Worm (Caenorhabditis elegans) whole organism, L2 larva: ENCODE measurements around the gene ZK673.5.

Source experiments
- C34F6.9 ChIP-seq: fragments of 150-350 bp; optimal IDR thresholded peaks from 2 replicates; lab custom pipeline; 2014; ENCODE audit warnings: missing biosample characterization, missing genetic modification characterization
- F13H6.1 ChIP-seq: sonication (generic microtip); optimal IDR thresholded peaks from 2 replicates; lab custom pipeline; 2016; ENCODE audit warnings: missing genetic modification characterization, missing compliant biosample characterization
- R02D3.7 ChIP-seq: fragments of 150-350 bp; optimal IDR thresholded peaks from 2 replicates; lab custom pipeline; 2014; ENCODE audit warnings: missing biosample characterization, missing genetic modification characterization
- Y55F3AM.14 ChIP-seq: fragments of 200-800 bp; sonication (Bioruptor generic); optimal IDR thresholded peaks from 2 replicates; lab custom pipeline; 2018; ENCODE audit warnings: mild to moderate bottlenecking, missing genetic modification characterization, missing compliant biosample characterization
- ZK546.5 ChIP-seq: sonication (generic microtip); optimal IDR thresholded peaks from 2 replicates; lab custom pipeline; 2017; ENCODE audit warnings: missing biosample characterization, missing genetic modification characterization
- alr-1 ChIP-seq: fragments of 150-350 bp; optimal IDR thresholded peaks from 2 replicates; lab custom pipeline; 2014; ENCODE audit warnings: missing biosample characterization, missing genetic modification characterization
- aly-2 ChIP-seq: fragments of 150-350 bp; optimal IDR thresholded peaks from 2 replicates; lab custom pipeline; 2014; ENCODE audit warnings: missing biosample characterization, missing genetic modification characterization
- ama-1 ChIP-seq: fragments of 150-350 bp; optimal IDR thresholded peaks from 2 replicates; lab custom pipeline; 2018; ENCODE audit warnings: inconsistent platforms
- blmp-1 ChIP-seq: sonication (generic microtip); optimal IDR thresholded peaks from 2 replicates; lab custom pipeline; 2017; ENCODE audit warnings: missing genetic modification characterization, mild to moderate bottlenecking, missing compliant biosample characterization, antibody characterized with exemption, moderate library complexity; ENCODE audit not compliant: insufficient read depth
- ceh-16 ChIP-seq: fragments of 150-350 bp; optimal IDR thresholded peaks from 2 replicates; lab custom pipeline; 2014; ENCODE audit warnings: missing biosample characterization, missing genetic modification characterization
- crh-2 ChIP-seq: sonication (generic microtip); optimal IDR thresholded peaks from 2 replicates; lab custom pipeline; 2017; ENCODE audit warnings: missing biosample characterization, missing genetic modification characterization
- dmd-4 ChIP-seq: sonication (generic microtip); optimal IDR thresholded peaks from 2 replicates; lab custom pipeline; 2017; ENCODE audit warnings: missing biosample characterization, missing genetic modification characterization
- egl-27 ChIP-seq: sonication (generic microtip); optimal IDR thresholded peaks from 3 replicates; lab custom pipeline; 2017; ENCODE audit warnings: missing biosample characterization, missing genetic modification reagents, missing genetic modification characterization
- elt-1 ChIP-seq: fragments of 150-350 bp; optimal IDR thresholded peaks from 2 replicates; lab custom pipeline; 2014; ENCODE audit warnings: missing biosample characterization, missing genetic modification characterization
- elt-3 ChIP-seq: sonication (generic microtip); optimal IDR thresholded peaks from 2 replicates; lab custom pipeline; 2017; ENCODE audit warnings: missing biosample characterization, missing genetic modification characterization
- fos-1 ChIP-seq: fragments of 150-350 bp; optimal IDR thresholded peaks from 2 replicates; lab custom pipeline; 2014; ENCODE audit warnings: missing biosample characterization, missing genetic modification characterization
- gmeb-1 ChIP-seq: fragments of 150-350 bp; optimal IDR thresholded peaks from 2 replicates; lab custom pipeline; 2014; ENCODE audit warnings: missing biosample characterization, missing genetic modification characterization
- lin-11 ChIP-seq: fragments of 150-350 bp; sonication (generic microtip); optimal IDR thresholded peaks from 2 replicates; lab custom pipeline; 2014; ENCODE audit warnings: missing biosample characterization, missing genetic modification characterization, inconsistent platforms, mixed read lengths
- lin-13 ChIP-seq: fragments of 150-350 bp; optimal IDR thresholded peaks from 2 replicates; lab custom pipeline; 2014; ENCODE audit warnings: missing biosample characterization, missing genetic modification reagents, missing genetic modification characterization
- lsy-2 ChIP-seq, 2 experiments: fragments of 150-350 bp in 1 of 2; sonication (generic microtip) in 1 of 2; optimal IDR thresholded peaks; 2 replicates each; lab custom pipeline; 2014 to 2017; ENCODE audit warnings: missing biosample characterization in 2 of 2, missing genetic modification characterization in 2 of 2
- mab-5 ChIP-seq: fragments of 150-350 bp; optimal IDR thresholded peaks from 2 replicates; lab custom pipeline; 2014; ENCODE audit warnings: missing biosample characterization, missing genetic modification characterization
- mbf-1 ChIP-seq: sonication (generic microtip); optimal IDR thresholded peaks from 2 replicates; lab custom pipeline; 2017; ENCODE audit warnings: missing biosample characterization, missing genetic modification characterization
- mdl-1 ChIP-seq, 2 experiments: fragments of 150-350 bp in 1 of 2; sonication (generic microtip) in 1 of 2; optimal IDR thresholded peaks; 2 replicates each; lab custom pipeline; 2017; ENCODE audit warnings: missing biosample characterization in 2 of 2, missing genetic modification characterization in 2 of 2
- nhr-10 ChIP-seq: sonication (generic microtip); optimal IDR thresholded peaks from 2 replicates; lab custom pipeline; 2017; ENCODE audit warnings: missing biosample characterization, missing genetic modification characterization
- nhr-11 ChIP-seq: fragments of 150-350 bp; optimal IDR thresholded peaks from 2 replicates; lab custom pipeline; 2014; ENCODE audit warnings: missing biosample characterization, missing genetic modification characterization
- nhr-12 ChIP-seq: fragments of 150-350 bp; optimal IDR thresholded peaks from 2 replicates; lab custom pipeline; 2014; ENCODE audit warnings: missing biosample characterization, missing genetic modification characterization
- nhr-129 ChIP-seq: fragments of 150-350 bp; optimal IDR thresholded peaks from 2 replicates; lab custom pipeline; 2014; ENCODE audit warnings: missing biosample characterization, missing genetic modification characterization
- nhr-21 ChIP-seq: fragments of 150-350 bp; optimal IDR thresholded peaks from 2 replicates; lab custom pipeline; 2014; ENCODE audit warnings: missing biosample characterization, missing genetic modification characterization
- nhr-23 ChIP-seq: fragments of 150-350 bp; optimal IDR thresholded peaks from 2 replicates; lab custom pipeline; 2014; ENCODE audit warnings: missing biosample characterization, missing genetic modification reagents, missing genetic modification characterization
- nhr-237 ChIP-seq: fragments of 150-350 bp; optimal IDR thresholded peaks from 2 replicates; lab custom pipeline; 2014; ENCODE audit warnings: missing biosample characterization, missing genetic modification characterization
- nhr-25 ChIP-seq: fragments of 150-350 bp; sonication (generic microtip); optimal IDR thresholded peaks from 3 replicates; lab custom pipeline; 2014; ENCODE audit warnings: missing biosample characterization, missing genetic modification characterization
- nhr-6 ChIP-seq: fragments of 150-350 bp; optimal IDR thresholded peaks from 2 replicates; lab custom pipeline; 2014; ENCODE audit warnings: missing biosample characterization, missing genetic modification characterization
- nhr-77 ChIP-seq: fragments of 150-350 bp; optimal IDR thresholded peaks from 2 replicates; lab custom pipeline; 2014; ENCODE audit warnings: missing biosample characterization, missing genetic modification characterization
- peb-1 ChIP-seq: fragments of 150-350 bp; optimal IDR thresholded peaks from 2 replicates; lab custom pipeline; 2014; ENCODE audit warnings: missing biosample characterization, missing genetic modification characterization
- sem-4 ChIP-seq: fragments of 150-350 bp; optimal IDR thresholded peaks from 2 replicates; lab custom pipeline; 2014; ENCODE audit warnings: missing biosample characterization, missing genetic modification reagents, missing genetic modification characterization
- skn-1 ChIP-seq: sonication (generic microtip); optimal IDR thresholded peaks from 2 replicates; lab custom pipeline; 2017; ENCODE audit warnings: missing biosample characterization, missing genetic modification characterization
- sma-3 ChIP-seq: sonication (generic microtip); optimal IDR thresholded peaks from 2 replicates; lab custom pipeline; 2016; ENCODE audit warnings: missing genetic modification reagents, missing genetic modification characterization, missing compliant biosample characterization
- sma-9 ChIP-seq, 2 experiments: fragments of 150-350 bp in 1 of 2; sonication (generic microtip) in 1 of 2; optimal IDR thresholded peaks; 2 replicates each; lab custom pipeline; 2014 to 2016; ENCODE audit warnings: missing genetic modification characterization in 2 of 2, mild to moderate bottlenecking in 1 of 2, missing biosample characterization in 1 of 2, missing compliant biosample characterization in 1 of 2, missing genetic modification reagents in 1 of 2, moderate library complexity in 1 of 2
- snpc-4 ChIP-seq: fragments of 150-350 bp; optimal IDR thresholded peaks from 2 replicates; lab custom pipeline; 2014; ENCODE audit warnings: missing biosample characterization, missing genetic modification characterization
- unc-39 ChIP-seq: fragments of 150-350 bp; optimal IDR thresholded peaks from 2 replicates; lab custom pipeline; 2014; ENCODE audit warnings: missing biosample characterization, missing genetic modification characterization
- unc-55 ChIP-seq: fragments of 150-350 bp; sonication (generic microtip); optimal IDR thresholded peaks from 3 replicates; lab custom pipeline; 2014; ENCODE audit warnings: missing biosample characterization, missing genetic modification reagents, missing genetic modification characterization
- unc-62 ChIP-seq: fragments of 150-350 bp; optimal IDR thresholded peaks from 2 replicates; lab custom pipeline; 2014; ENCODE audit warnings: missing biosample characterization, missing genetic modification reagents, missing genetic modification characterization
- zag-1 ChIP-seq: fragments of 150-350 bp; optimal IDR thresholded peaks from 2 replicates; lab custom pipeline; 2014; ENCODE audit warnings: missing biosample characterization, missing genetic modification characterization
- ztf-1 ChIP-seq: fragments of 200-800 bp; sonication (Bioruptor generic); conservative IDR thresholded peaks from 2 replicates; pipeline ENCODE4 v1.3.6; 2022; ENCODE audit warnings: missing genetic modification characterization, missing compliant biosample characterization
- ztf-11 ChIP-seq: sonication (generic microtip); optimal IDR thresholded peaks from 2 replicates; lab custom pipeline; 2017; ENCODE audit warnings: missing biosample characterization, missing genetic modification characterization
- ztf-4 ChIP-seq: fragments of 150-350 bp; optimal IDR thresholded peaks from 2 replicates; lab custom pipeline; 2014; ENCODE audit warnings: missing biosample characterization, missing genetic modification characterization

The ZK673.5 gene

DNA sequence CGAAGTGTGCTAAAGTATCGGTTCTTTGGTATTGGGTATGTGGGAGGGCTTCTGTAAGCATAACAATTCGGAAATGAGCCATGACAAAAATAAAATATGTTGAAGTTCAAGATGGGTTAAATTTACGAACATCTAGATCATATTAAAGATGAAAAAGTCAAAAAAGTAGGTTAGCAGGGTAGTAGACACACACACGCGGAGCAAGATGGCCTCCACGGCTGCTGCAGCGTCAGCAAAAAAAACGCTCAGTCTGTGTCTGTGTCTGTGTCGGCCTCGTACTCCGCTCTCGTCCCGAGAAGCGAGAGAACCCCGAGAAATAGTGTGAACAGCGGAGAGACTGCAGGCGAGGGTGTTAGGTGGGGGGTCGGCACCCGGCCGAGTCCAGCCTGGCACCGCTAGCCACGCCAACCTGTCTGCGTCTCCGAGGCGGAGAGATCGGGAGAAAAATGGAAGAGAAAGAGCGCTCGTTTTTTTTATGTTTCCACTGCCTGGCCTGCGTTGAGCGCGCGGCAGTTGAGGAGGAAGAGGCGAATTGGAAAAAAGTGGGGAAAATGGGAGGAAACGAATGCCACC lies 41.3 kb downstream of the ZK673.5 start, which contains the start of gene myrf-1:
myrf-1 (minus strand) TSS at position 51 of the 573 bp plus-strand sequence.
- TF ChIP-seq snpc-4 (tag; lab: Kevin White, UChicago) (peak; percentile 25), C34F6.9 (peak; percentile 85), F13H6.1 (tag; lab: Kevin White, UChicago) (peak; percentile 97), blmp-1 (peak; percentile 50), alr-1 (no peak), ama-1 (lab: Kevin White, UChicago) (no peak), mdl-1 (tag; optimal IDR thresholded peaks at IDR 0.05; lab: Kevin White, UChicago) (peak; percentile 64 to 85), unc-62 (no peak), sma-9 (GFP tag; optimal IDR thresholded peaks at IDR 0.05; lab: Kevin White, UChicago) (peak; percentile 93), sma-9 (tag; optimal IDR thresholded peaks at IDR 0.05; lab: Kevin White, UChicago) (no peak), nhr-77 (no peak), unc-39 (tag; lab: Kevin White, UChicago) (no peak), egl-27 (tag; lab: Kevin White, UChicago) (peak; percentile 86), ZK546.5 (tag; lab: Kevin White, UChicago) (no peak), peb-1 (tag; lab: Kevin White, UChicago) (peak; percentile 92), nhr-129 (peak; percentile 84), fos-1 (tag; lab: Kevin White, UChicago) (peak; percentile 84), lsy-2 (tag; optimal IDR thresholded peaks at IDR 0.05; lab: Kevin White, UChicago) (peak; percentile 39 to 81), nhr-25 (peak; percentile 63), skn-1 (tag; lab: Kevin White, UChicago) (no peak), lin-11 (peak; percentile 86), crh-2 (peak; percentile 84), unc-55 (peak; percentile 80), sma-3 (GFP tag; lab: Kevin White, UChicago) (peak; percentile 85), lin-13 (GFP tag; lab: Kevin White, UChicago) (peak; percentile 72), ztf-1 (GFP tag; lab: Robert Waterston, UW) (no peak), Y55F3AM.14 (GFP tag; lab: Kevin White, UChicago) (peak; percentile 84), gmeb-1 (tag; lab: Kevin White, UChicago) (peak; percentile 71), dmd-4 (tag; lab: Kevin White, UChicago) (no peak), nhr-23 (no peak), nhr-21 (tag; lab: Kevin White, UChicago) (peak; percentile 82), zag-1 (peak; percentile 93), ztf-4 (peak; percentile 63), elt-3 (tag; lab: Kevin White, UChicago) (no peak), ceh-16 (tag; lab: Kevin White, UChicago) (peak; percentile 74), mab-5 (tag; lab: Kevin White, UChicago) (peak; percentile 37), elt-1 (tag; lab: Kevin White, UChicago) (peak; percentile 28), sem-4 (tag; lab: Kevin White, UChicago) (peak; percentile 79)

DNA sequence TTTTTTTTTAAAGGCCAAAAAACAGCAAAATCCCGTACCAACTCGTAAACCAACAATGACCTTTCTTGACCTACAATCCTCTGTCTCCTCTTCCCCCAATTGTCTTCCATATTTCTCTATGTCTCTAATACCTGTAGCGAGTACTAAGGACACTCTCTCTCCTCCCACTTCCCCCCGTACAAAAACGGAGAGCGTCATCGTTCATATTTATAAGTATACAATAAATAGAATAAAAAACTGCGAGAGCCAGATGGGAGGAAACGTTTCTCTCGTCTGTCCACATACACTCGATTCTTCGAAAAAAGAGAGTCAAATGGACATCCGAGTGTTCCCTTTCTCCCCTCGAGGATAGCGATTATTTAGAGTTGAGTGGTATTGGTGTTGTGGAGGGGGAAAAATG lies 43.4 kb downstream of the ZK673.5 start:
- TF ChIP-seq mdl-1 (tag; optimal IDR thresholded peaks at IDR 0.05; lab: Kevin White, UChicago) (no peak), unc-55 (peak; percentile 13), crh-2 (no peak), sma-9 (GFP tag; optimal IDR thresholded peaks at IDR 0.05; lab: Kevin White, UChicago) (peak; percentile 44), sma-9 (tag; optimal IDR thresholded peaks at IDR 0.05; lab: Kevin White, UChicago) (no peak), dmd-4 (tag; lab: Kevin White, UChicago) (no peak), Y55F3AM.14 (GFP tag; lab: Kevin White, UChicago) (no peak), F13H6.1 (tag; lab: Kevin White, UChicago) (peak; percentile 30), ztf-1 (GFP tag; lab: Robert Waterston, UW) (no peak), aly-2 (no peak), lsy-2 (tag; optimal IDR thresholded peaks at IDR 0.05; lab: Kevin White, UChicago) (no peak), ztf-4 (no peak), nhr-129 (no peak), nhr-10 (no peak), ZK546.5 (tag; lab: Kevin White, UChicago) (no peak), nhr-6 (tag; lab: Kevin White, UChicago) (peak; percentile 25), sem-4 (tag; lab: Kevin White, UChicago) (peak; percentile 0), nhr-11 (no peak), R02D3.7 (no peak), nhr-23 (no peak), lin-11 (no peak), ama-1 (lab: Kevin White, UChicago) (no peak), nhr-21 (tag; lab: Kevin White, UChicago) (no peak), snpc-4 (tag; lab: Kevin White, UChicago) (no peak), alr-1 (no peak), mab-5 (tag; lab: Kevin White, UChicago) (no peak), fos-1 (tag; lab: Kevin White, UChicago) (no peak), egl-27 (tag; lab: Kevin White, UChicago) (peak; percentile 14), unc-62 (no peak), C34F6.9 (peak; percentile 23), gmeb-1 (tag; lab: Kevin White, UChicago) (no peak), zag-1 (no peak), mbf-1 (tag; lab: Kevin White, UChicago) (no peak), ceh-16 (tag; lab: Kevin White, UChicago) (no peak), elt-1 (tag; lab: Kevin White, UChicago) (no peak), nhr-12 (tag; lab: Kevin White, UChicago) (no peak), peb-1 (tag; lab: Kevin White, UChicago) (no peak), sma-3 (GFP tag; lab: Kevin White, UChicago) (no peak), lin-13 (GFP tag; lab: Kevin White, UChicago) (no peak), blmp-1 (no peak), ztf-11 (tag; lab: Kevin White, UChicago) (no peak), elt-3 (tag; lab: Kevin White, UChicago) (no peak), unc-39 (tag; lab: Kevin White, UChicago) (no peak), nhr-237 (tag; lab: Kevin White, UChicago) (no peak)
